Fruit fly (Drosophila melanogaster) whole organism, adult: ENCODE data around the gene zpg.

Experiments
- CG11617 ChIP-seq: fragments of 200-800 bp; sonication (Bioruptor generic); optimal IDR thresholded peaks from 2 replicates; lab custom pipeline; 2017; ENCODE audit warnings: mild to moderate bottlenecking, missing biosample characterization, missing genetic modification reagents, missing genetic modification characterization
- CG12768 ChIP-seq: fragments of 200-800 bp; sonication (Bioruptor generic); optimal IDR thresholded peaks from 2 replicates; lab custom pipeline; 2017; ENCODE audit warnings: missing biosample characterization, missing genetic modification characterization, mild to moderate bottlenecking, moderate library complexity, missing genetic modification reagents
- CG1620 ChIP-seq: fragments of 200-800 bp; sonication (Bioruptor generic); optimal IDR thresholded peaks from 2 replicates; lab custom pipeline; 2016; ENCODE audit warnings: missing biosample characterization, missing genetic modification characterization
- CG7101 ChIP-seq: fragments of 200-800 bp; sonication (Bioruptor generic); optimal IDR thresholded peaks from 2 replicates; lab custom pipeline; 2018; ENCODE audit warnings: missing biosample characterization, mild to moderate bottlenecking, missing genetic modification characterization, moderate library complexity
- Clk ChIP-seq: fragments of 200-800 bp; sonication (Bioruptor generic); optimal IDR thresholded peaks from 2 replicates; lab custom pipeline; 2017; ENCODE audit warnings: missing biosample characterization, missing genetic modification characterization
- Mnt ChIP-seq: fragments of 200-800 bp; sonication (Bioruptor generic); optimal IDR thresholded peaks from 2 replicates; lab custom pipeline; 2016; ENCODE audit warnings: missing biosample characterization, mild to moderate bottlenecking, missing genetic modification characterization
- bab1 ChIP-seq: fragments of 200-800 bp; sonication (Bioruptor generic); optimal IDR thresholded peaks from 3 replicates; lab custom pipeline; 2019; ENCODE audit warnings: missing biosample characterization, mild to moderate bottlenecking, missing genetic modification characterization, moderate library complexity
- cic ChIP-seq: fragments of 200-800 bp; sonication (Bioruptor generic); optimal IDR thresholded peaks from 2 replicates; lab custom pipeline; 2017; ENCODE audit warnings: missing biosample characterization, mild to moderate bottlenecking, missing genetic modification characterization, moderate library complexity
- kay ChIP-seq: fragments of 200-800 bp; sonication (Bioruptor generic); peaks from one replicate; lab custom pipeline; 2016; ENCODE audit warnings: missing biosample characterization, missing genetic modification characterization, borderline replicate concordance
- ovo ChIP-seq: fragments of 200-800 bp; sonication (Bioruptor generic); optimal IDR thresholded peaks from 2 replicates; lab custom pipeline; 2016; ENCODE audit warnings: missing biosample characterization, missing genetic modification characterization
- pad ChIP-seq: fragments of 200-800 bp; sonication (Bioruptor generic); optimal IDR thresholded peaks from 3 replicates; lab custom pipeline; 2017; ENCODE audit warnings: missing biosample characterization, missing genetic modification characterization, mild to moderate bottlenecking, moderate library complexity, missing genetic modification reagents

dm6 chr3L:6561052-6561451, 44.8 kb downstream of the zpg start:
- TF ChIP-seq CG1620 (GFP tag; lab: Kevin White, UChicago): no peak
- no peak for TF ChIP-seq kay (GFP tag; lab: Kevin White, UChicago)
- TF ChIP-seq CG11617: no peak
- TF ChIP-seq CG12768 (GFP tag; lab: Kevin White, UChicago): no peak
- TF ChIP-seq cic (GFP tag; lab: Kevin White, UChicago): no peak
- TF ChIP-seq bab1 (GFP tag; lab: Kevin White, UChicago): no peak
- TF ChIP-seq CG7101: no peak
- no peak for TF ChIP-seq ovo (GFP tag; lab: Kevin White, UChicago)
- no peak for TF ChIP-seq Clk (GFP tag; lab: Kevin White, UChicago)
- no peak for TF ChIP-seq Mnt
- no peak for TF ChIP-seq pad (GFP tag; lab: Kevin White, UChicago)
